Worm (Caenorhabditis elegans) whole organism, late embryonic: ENCODE results near the gene srz-75.

Experiments
- T23F11.4 ChIP-seq: fragments of 200-800 bp; sonication (Bioruptor generic); optimal IDR thresholded peaks from 2 replicates; lab custom pipeline; 2018; ENCODE audit warnings: mild to moderate bottlenecking, missing genetic modification characterization, missing compliant biosample characterization
- ceh-6 ChIP-seq: fragments of 200-800 bp; sonication (Bioruptor generic); optimal IDR thresholded peaks from 2 replicates; lab custom pipeline; 2018; ENCODE audit warnings: mild to moderate bottlenecking, missing genetic modification characterization, missing compliant biosample characterization
- sox-2 ChIP-seq: fragments of 200-800 bp; sonication (Bioruptor generic); IDR thresholded peaks from 2 replicates; pipeline ENCODE4 v1.3.6; 2022; ENCODE audit warnings: missing genetic modification reagents, missing genetic modification characterization, missing compliant biosample characterization

- TF ChIP-seq T23F11.4 (no peak), ceh-6 (GFP tag; lab: Kevin White, UChicago) (no peak), sox-2 (GFP tag; lab: Robert Waterston, UW) (no peak)
Observed at ce11 chrIV:16270955-16271354, 19.7 kb downstream of the srz-75 start, which contains the start of gene F38C2.4.
